Worm (Caenorhabditis elegans) whole organism, late embryonic: Measurements from ENCODE around the gene Y45F3A.4.

Source experiments
- T23F11.4 ChIP-seq: fragments of 200-800 bp; sonication (Bioruptor generic); optimal IDR thresholded peaks from 2 replicates; lab custom pipeline; 2018; ENCODE audit warnings: mild to moderate bottlenecking, missing genetic modification characterization, missing compliant biosample characterization
- Y22D7AL.16 ChIP-seq: sonication (generic microtip); optimal IDR thresholded peaks from 2 replicates; lab custom pipeline; 2016; ENCODE audit warnings: missing genetic modification characterization, missing compliant biosample characterization
- ama-1 ChIP-seq: fragments of 150-350 bp; optimal IDR thresholded peaks from 2 replicates; lab custom pipeline; 2014
- ceh-48 ChIP-seq: sonication (generic microtip); optimal IDR thresholded peaks from 2 replicates; lab custom pipeline; 2016; ENCODE audit warnings: missing genetic modification characterization, inconsistent platforms, missing compliant biosample characterization
- ceh-9 ChIP-seq: sonication (generic microtip); optimal IDR thresholded peaks from 2 replicates; lab custom pipeline; 2016; ENCODE audit warnings: mild to moderate bottlenecking, missing genetic modification characterization, inconsistent platforms, missing compliant biosample characterization
- dmd-4 ChIP-seq: sonication (generic microtip); optimal IDR thresholded peaks from 2 replicates; lab custom pipeline; 2016; ENCODE audit warnings: borderline replicate concordance, missing genetic modification characterization, missing compliant biosample characterization
- elt-2 ChIP-seq: sonication (generic microtip); optimal IDR thresholded peaks from 2 replicates; lab custom pipeline; 2016; ENCODE audit warnings: missing genetic modification reagents, missing genetic modification characterization, missing compliant biosample characterization
- elt-4 ChIP-seq: sonication (generic microtip); optimal IDR thresholded peaks from 2 replicates; lab custom pipeline; 2016; ENCODE audit warnings: missing genetic modification characterization, missing compliant biosample characterization
- fkh-10 ChIP-seq: fragments of 150-350 bp; optimal IDR thresholded peaks from 2 replicates; lab custom pipeline; 2014; ENCODE audit warnings: missing biosample characterization, missing genetic modification reagents, missing genetic modification characterization
- hlh-13 ChIP-seq: fragments of 200-800 bp; sonication (Bioruptor generic); optimal IDR thresholded peaks from 2 replicates; lab custom pipeline; 2018; ENCODE audit warnings: mild to moderate bottlenecking, missing genetic modification characterization, missing compliant biosample characterization
- nhr-11 ChIP-seq: fragments of 150-350 bp; optimal IDR thresholded peaks from 2 replicates; lab custom pipeline; 2014; ENCODE audit warnings: missing biosample characterization, missing genetic modification characterization
- pqm-1 ChIP-seq: sonication (generic microtip); optimal IDR thresholded peaks from 2 replicates; lab custom pipeline; 2016; ENCODE audit warnings: missing genetic modification characterization, missing compliant biosample characterization
- sox-2 ChIP-seq: fragments of 200-800 bp; sonication (Bioruptor generic); IDR thresholded peaks from 2 replicates; pipeline ENCODE4 v1.3.6; 2022; ENCODE audit warnings: missing genetic modification reagents, missing genetic modification characterization, missing compliant biosample characterization
- ztf-16 ChIP-seq: sonication (generic microtip); optimal IDR thresholded peaks from 2 replicates; lab custom pipeline; 2017; ENCODE audit warnings: missing genetic modification characterization, missing compliant biosample characterization

DNA sequence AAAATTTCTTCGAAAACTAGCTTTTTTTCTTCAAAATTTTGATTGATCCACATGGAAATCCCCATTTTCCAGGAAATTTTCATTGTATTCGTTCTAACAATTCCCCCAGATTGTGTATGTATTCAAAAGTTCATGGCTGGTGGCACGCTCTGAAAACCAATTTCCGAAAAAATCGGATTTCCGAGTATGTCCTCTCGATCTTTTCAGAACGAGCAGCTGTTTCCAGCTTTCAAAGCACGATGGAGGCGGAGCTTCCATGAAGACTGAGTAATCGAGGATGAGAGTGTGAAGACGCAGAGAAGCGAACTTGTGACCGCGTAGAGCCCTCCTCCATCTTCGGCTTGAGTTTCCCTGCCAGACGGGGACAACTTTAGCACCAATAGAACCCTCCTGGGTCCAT, 29.1 kb upstream of the Y45F3A.4 start:
- TF ChIP-seq hlh-13 (GFP tag; lab: Kevin White, UChicago) (no peak), dmd-4 (tag; lab: Kevin White, UChicago) (no peak), ceh-9 (tag; lab: Kevin White, UChicago) (no peak), nhr-11 (tag; lab: Kevin White, UChicago) (no peak), pqm-1 (tag; lab: Kevin White, UChicago) (no peak), sox-2 (no peak), Y22D7AL.16 (tag; lab: Kevin White, UChicago) (no peak), elt-4 (no peak), elt-2 (tag; lab: Kevin White, UChicago) (no peak), ztf-16 (no peak), fkh-10 (GFP tag; lab: Kevin White, UChicago) (no peak), ama-1 (lab: Kevin White, UChicago) (no peak), T23F11.4 (no peak), ceh-48 (tag; lab: Kevin White, UChicago) (no peak)
